Worm (Caenorhabditis elegans) whole organism, mixed stage, embryonic: ENCODE results near the gene T11G6.4.

ENCODE experiments used
- ces-1 ChIP-seq: fragments of 150-350 bp; optimal IDR thresholded peaks from 2 replicates; lab custom pipeline; 2014; ENCODE audit warnings: missing biosample characterization, missing genetic modification reagents, missing genetic modification characterization
- elt-3 ChIP-seq: fragments of 150-350 bp; optimal IDR thresholded peaks from 2 replicates; lab custom pipeline; 2014; ENCODE audit warnings: missing biosample characterization, missing genetic modification characterization
- ham-2 ChIP-seq: fragments of 200-800 bp; sonication (Bioruptor generic); optimal IDR thresholded peaks from 2 replicates; lab custom pipeline; 2018; ENCODE audit warnings: mild to moderate bottlenecking, missing genetic modification characterization, missing compliant biosample characterization
- lsy-2 ChIP-seq: fragments of 150-350 bp; optimal IDR thresholded peaks from 2 replicates; lab custom pipeline; 2014; ENCODE audit warnings: missing biosample characterization, missing genetic modification characterization
- nhr-237 ChIP-seq: fragments of 150-350 bp; optimal IDR thresholded peaks from 2 replicates; lab custom pipeline; 2014; ENCODE audit warnings: missing biosample characterization, missing genetic modification characterization
- pha-4 ChIP-seq: fragments of 150-350 bp; optimal IDR thresholded peaks from 2 replicates; lab custom pipeline; 2018; ENCODE audit warnings: missing biosample characterization, missing genetic modification reagents, missing genetic modification characterization
- unc-120 ChIP-seq: sonication (generic microtip); optimal IDR thresholded peaks from 2 replicates; lab custom pipeline; 2017; ENCODE audit warnings: missing genetic modification characterization, missing compliant biosample characterization; ENCODE audit not compliant: poor library complexity, severe bottlenecking
- ztf-11 ChIP-seq: fragments of 150-350 bp; optimal IDR thresholded peaks from 2 replicates; lab custom pipeline; 2014; ENCODE audit warnings: missing biosample characterization, missing genetic modification characterization

DNA sequence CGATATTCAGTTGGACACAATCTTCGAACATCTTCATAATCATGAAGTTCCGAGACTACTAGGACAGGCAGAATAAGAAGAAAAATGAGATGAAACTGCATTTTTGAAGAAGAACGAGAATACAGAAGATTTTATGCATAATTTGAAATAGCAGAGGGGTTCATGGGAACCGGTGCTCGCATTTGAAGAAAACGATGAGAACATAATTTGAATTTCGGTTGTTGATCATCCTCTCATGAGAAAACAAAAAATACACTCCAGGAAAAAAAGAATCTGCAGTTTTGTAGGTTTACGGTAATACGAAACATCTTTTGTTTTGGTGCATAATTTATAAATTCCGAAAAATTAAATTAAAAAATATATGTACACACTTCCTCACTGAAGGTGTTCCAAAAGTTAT lies 34.2 kb upstream of the T11G6.4 start, which contains the start of gene srlf-11:
- TF ChIP-seq ztf-11 (tag; lab: Kevin White, UChicago) (no peak), pha-4 (tag; lab: Kevin White, UChicago) (no peak), elt-3 (no peak), lsy-2 (tag; lab: Kevin White, UChicago) (no peak), nhr-237 (tag; lab: Kevin White, UChicago) (no peak), ham-2 (no peak), ces-1 (GFP tag; lab: Kevin White, UChicago) (no peak), unc-120 (tag; lab: Kevin White, UChicago) (no peak)
